Worm (Caenorhabditis elegans) whole organism, young adult: ENCODE results near the gene srlf-11.

Experiments
- B0019.2 ChIP-seq: fragments of 200-800 bp; sonication (Bioruptor generic); conservative IDR thresholded peaks from 2 replicates; pipeline ENCODE4 v1.3.6; 2022; ENCODE audit warnings: missing genetic modification reagents, missing genetic modification characterization, missing compliant biosample characterization
- B0261.1 ChIP-seq: sonication (generic microtip); optimal IDR thresholded peaks from 2 replicates; lab custom pipeline; 2016; ENCODE audit warnings: mild to moderate bottlenecking, missing genetic modification characterization, moderate library complexity, missing compliant biosample characterization
- B0336.3 ChIP-seq: fragments of 200-800 bp; sonication (Bioruptor generic); IDR thresholded peaks from 2 replicates; pipeline ENCODE4 v1.3.6; 2022; ENCODE audit warnings: missing genetic modification characterization, missing compliant biosample characterization
- C06A6.2 ChIP-seq: fragments of 200-800 bp; sonication (Bioruptor generic); conservative IDR thresholded peaks from 2 replicates; pipeline ENCODE4 v1.3.6; 2022; ENCODE audit warnings: missing genetic modification characterization, missing compliant biosample characterization
- F49E8.2 ChIP-seq: sonication (generic microtip); optimal IDR thresholded peaks from 3 replicates; lab custom pipeline; 2017; ENCODE audit warnings: missing genetic modification characterization, mild to moderate bottlenecking, missing compliant biosample characterization, antibody characterized with exemption, moderate library complexity; ENCODE audit not compliant: insufficient read depth
- F52B5.7 ChIP-seq: sonication (generic microtip); optimal IDR thresholded peaks from 2 replicates; lab custom pipeline; 2016; ENCODE audit warnings: mild to moderate bottlenecking, missing genetic modification characterization, missing compliant biosample characterization
- F55B11.4 ChIP-seq: sonication (generic microtip); optimal IDR thresholded peaks from 2 replicates; lab custom pipeline; 2016; ENCODE audit warnings: missing compliant biosample characterization, missing genetic modification characterization, borderline replicate concordance; ENCODE audit not compliant: insufficient read depth
- F57A8.1 ChIP-seq: fragments of 200-800 bp; sonication (Bioruptor generic); optimal IDR thresholded peaks from 2 replicates; lab custom pipeline; 2018; ENCODE audit warnings: mild to moderate bottlenecking, missing genetic modification characterization, moderate library complexity, missing compliant biosample characterization
- K11D2.4 ChIP-seq: fragments of 200-800 bp; sonication (Bioruptor generic); IDR thresholded peaks from 2 replicates; pipeline ENCODE4 v1.3.6; 2022; ENCODE audit warnings: missing genetic modification reagents, missing genetic modification characterization, missing compliant biosample characterization
- T26A5.8 ChIP-seq: sonication (generic microtip); optimal IDR thresholded peaks from 2 replicates; lab custom pipeline; 2016; ENCODE audit warnings: missing genetic modification characterization, missing compliant biosample characterization
- Y53F4B.3 ChIP-seq: fragments of 200-800 bp; sonication (Bioruptor generic); IDR thresholded peaks from 2 replicates; pipeline ENCODE4 v1.3.6; 2022; ENCODE audit warnings: missing genetic modification reagents, missing genetic modification characterization, missing compliant biosample characterization
- Y95B8A.8 ChIP-seq: fragments of 200-800 bp; sonication (Bioruptor generic); IDR thresholded peaks from 2 replicates; pipeline ENCODE4 v1.3.6; 2022; ENCODE audit warnings: missing genetic modification reagents, missing genetic modification characterization, missing compliant biosample characterization
- akir-1 ChIP-seq: fragments of 200-800 bp; sonication (Bioruptor generic); optimal IDR thresholded peaks from 2 replicates; lab custom pipeline; 2018; ENCODE audit warnings: mild to moderate bottlenecking, missing genetic modification characterization, moderate library complexity, missing compliant biosample characterization
- aptf-3 ChIP-seq: fragments of 200-800 bp; sonication (Bioruptor generic); IDR thresholded peaks from 2 replicates; pipeline ENCODE4 v1.3.6; 2022; ENCODE audit warnings: missing genetic modification characterization, missing compliant biosample characterization
- attf-5 ChIP-seq: fragments of 200-800 bp; sonication (Bioruptor generic); optimal IDR thresholded peaks from 2 replicates; lab custom pipeline; 2018; ENCODE audit warnings: mild to moderate bottlenecking, missing genetic modification characterization, missing compliant biosample characterization
- bed-1 ChIP-seq: fragments of 200-800 bp; sonication (Bioruptor generic); IDR thresholded peaks from 2 replicates; pipeline ENCODE4 v1.3.6; 2022; ENCODE audit warnings: missing genetic modification reagents, missing genetic modification characterization, missing compliant biosample characterization
- ccch-3 ChIP-seq: fragments of 200-800 bp; sonication (Bioruptor generic); optimal IDR thresholded peaks from 2 replicates; lab custom pipeline; 2018; ENCODE audit warnings: mild to moderate bottlenecking, missing genetic modification characterization, missing compliant biosample characterization
- ceh-27 ChIP-seq: fragments of 200-800 bp; sonication (Bioruptor generic); optimal IDR thresholded peaks from 2 replicates; lab custom pipeline; 2018; ENCODE audit warnings: mild to moderate bottlenecking, missing genetic modification characterization, moderate library complexity, missing compliant biosample characterization
- ceh-79 ChIP-seq: sonication (generic microtip); optimal IDR thresholded peaks from 2 replicates; lab custom pipeline; 2017; ENCODE audit warnings: mild to moderate bottlenecking, missing genetic modification characterization, missing compliant biosample characterization
- dox-1 ChIP-seq: fragments of 200-800 bp; sonication (Bioruptor generic); IDR thresholded peaks from 2 replicates; pipeline ENCODE4 v1.3.6; 2022; ENCODE audit warnings: missing genetic modification reagents, missing genetic modification characterization, missing compliant biosample characterization
- dpff-1 ChIP-seq: sonication (generic microtip); optimal IDR thresholded peaks from 2 replicates; lab custom pipeline; 2017; ENCODE audit warnings: mild to moderate bottlenecking, missing genetic modification characterization, missing compliant biosample characterization
- dpl-1 ChIP-seq: fragments of 150-350 bp; optimal IDR thresholded peaks from 2 replicates; lab custom pipeline; 2014; ENCODE audit warnings: missing biosample characterization, missing genetic modification reagents, missing genetic modification characterization
- egl-44 ChIP-seq: fragments of 200-800 bp; sonication (Bioruptor generic); IDR thresholded peaks from 2 replicates; pipeline ENCODE4 v1.3.6; 2022; ENCODE audit warnings: missing genetic modification reagents, missing genetic modification characterization, missing compliant biosample characterization
- ets-4 ChIP-seq: fragments of 200-800 bp; sonication (Bioruptor generic); optimal IDR thresholded peaks from 2 replicates; lab custom pipeline; 2018; ENCODE audit warnings: mild to moderate bottlenecking, missing genetic modification characterization, missing compliant biosample characterization
- fkh-3 ChIP-seq: sonication (generic microtip); optimal IDR thresholded peaks from 2 replicates; lab custom pipeline; 2016; ENCODE audit warnings: mild to moderate bottlenecking, missing genetic modification characterization, missing compliant biosample characterization
- him-1 ChIP-seq: sonication (generic microtip); optimal IDR thresholded peaks from 2 replicates; lab custom pipeline; 2016; ENCODE audit warnings: missing genotype, missing genetic modification reagents, missing genetic modification characterization, missing compliant biosample characterization
- hmg-1.2 ChIP-seq: fragments of 200-800 bp; sonication (Bioruptor generic); IDR thresholded peaks from 2 replicates; pipeline ENCODE4 v1.3.6; 2022; ENCODE audit warnings: missing genetic modification reagents, missing genetic modification characterization, missing compliant biosample characterization
- lag-1 ChIP-seq: fragments of 200-800 bp; sonication (Bioruptor generic); IDR thresholded peaks from 2 replicates; pipeline ENCODE4 v1.3.6; 2022; ENCODE audit warnings: missing genetic modification reagents, missing genetic modification characterization, missing compliant biosample characterization
- let-607 ChIP-seq, 2 experiments: fragments of 200-800 bp in 1 of 2; sonication (Bioruptor generic) in 1 of 2; sonication (generic microtip) in 1 of 2; optimal IDR thresholded peaks; 2 replicates each; lab custom pipeline; 2016 to 2018; ENCODE audit warnings: mild to moderate bottlenecking in 2 of 2, missing compliant biosample characterization in 2 of 2, missing genetic modification characterization in 2 of 2, moderate library complexity in 2 of 2, missing genotype in 1 of 2
- lin-26 ChIP-seq: fragments of 200-800 bp; sonication (Bioruptor generic); IDR thresholded peaks from 2 replicates; pipeline ENCODE4 v1.3.6; 2022; ENCODE audit warnings: missing genetic modification reagents, missing genetic modification characterization, missing compliant biosample characterization
- lin-35 ChIP-seq, 3 experiments: fragments of 150-350 bp in 2 of 3; sonication (generic microtip) in 1 of 3; optimal IDR thresholded peaks; 2 replicates each; lab custom pipeline; 2014 to 2018; ENCODE audit warnings: missing biosample characterization in 3 of 3, missing genetic modification characterization in 3 of 3, missing genetic modification reagents in 3 of 3
- lin-40 ChIP-seq: sonication (generic microtip); optimal IDR thresholded peaks from 2 replicates; lab custom pipeline; 2016; ENCODE audit warnings: missing genetic modification characterization, mild to moderate bottlenecking, missing compliant biosample characterization, missing genotype, missing genetic modification reagents
- lsl-1 ChIP-seq: fragments of 200-800 bp; sonication (Bioruptor generic); optimal IDR thresholded peaks from 2 replicates; lab custom pipeline; 2018; ENCODE audit warnings: mild to moderate bottlenecking, missing genetic modification characterization, moderate library complexity, missing compliant biosample characterization
- lsy-27 ChIP-seq: sonication (generic microtip); optimal IDR thresholded peaks from 2 replicates; lab custom pipeline; 2017; ENCODE audit warnings: missing genetic modification characterization, mild to moderate bottlenecking, missing compliant biosample characterization, antibody characterized with exemption, missing genotype, borderline replicate concordance; ENCODE audit not compliant: insufficient read depth
- mcd-1 ChIP-seq: fragments of 200-800 bp; sonication (Bioruptor generic); IDR thresholded peaks from 2 replicates; pipeline ENCODE4 v1.3.6; 2022; ENCODE audit warnings: missing genetic modification reagents, missing genetic modification characterization, missing compliant biosample characterization
- mxl-1 ChIP-seq: sonication (generic microtip); optimal IDR thresholded peaks from 2 replicates; lab custom pipeline; 2016; ENCODE audit warnings: missing genetic modification characterization, missing compliant biosample characterization
- nfyb-1 ChIP-seq: fragments of 200-800 bp; sonication (Bioruptor generic); IDR thresholded peaks from 2 replicates; pipeline ENCODE4 v1.3.6; 2022; ENCODE audit warnings: missing genetic modification reagents, missing genetic modification characterization, missing compliant biosample characterization
- rcor-1 ChIP-seq: fragments of 200-800 bp; sonication (Bioruptor generic); IDR thresholded peaks from 2 replicates; pipeline ENCODE4 v1.3.6; 2022; ENCODE audit warnings: missing genetic modification reagents, missing genetic modification characterization, missing compliant biosample characterization
- repo-1 ChIP-seq: sonication (generic microtip); optimal IDR thresholded peaks from 2 replicates; lab custom pipeline; 2017; ENCODE audit warnings: mild to moderate bottlenecking, missing genetic modification characterization, missing compliant biosample characterization
- rpc-1 ChIP-seq, 2 experiments: fragments of 150-350 bp in 1 of 2; sonication (generic microtip) in 1 of 2; optimal IDR thresholded peaks; 2 replicates each; lab custom pipeline; 2014 to 2018; ENCODE audit warnings: missing biosample characterization in 1 of 2, missing genetic modification characterization in 1 of 2, missing genetic modification reagents in 1 of 2, missing genotype in 1 of 2
- sea-2 ChIP-seq: fragments of 200-800 bp; sonication (Bioruptor generic); IDR thresholded peaks from 2 replicates; pipeline ENCODE4 v1.3.6; 2022; ENCODE audit warnings: missing genetic modification characterization, missing compliant biosample characterization
- sptf-2 ChIP-seq: fragments of 200-800 bp; sonication (Bioruptor generic); optimal IDR thresholded peaks from 2 replicates; lab custom pipeline; 2018; ENCODE audit warnings: mild to moderate bottlenecking, missing genetic modification characterization, missing compliant biosample characterization
- tbp1 ChIP-seq: fragments of 200-800 bp; sonication (Bioruptor generic); optimal IDR thresholded peaks from 2 replicates; lab custom pipeline; 2018; ENCODE audit warnings: mild to moderate bottlenecking, missing genetic modification characterization, missing compliant biosample characterization
- tbx-9 ChIP-seq: sonication (generic microtip); optimal IDR thresholded peaks from 2 replicates; lab custom pipeline; 2016; ENCODE audit warnings: borderline replicate concordance, missing genetic modification characterization, inconsistent platforms, missing compliant biosample characterization
- zfh-2 ChIP-seq: fragments of 200-800 bp; sonication (Bioruptor generic); conservative IDR thresholded peaks from 2 replicates; pipeline ENCODE4 v1.3.6; 2022; ENCODE audit warnings: missing genetic modification reagents, missing genetic modification characterization, missing compliant biosample characterization
- ztf-18 ChIP-seq: sonication (generic microtip); optimal IDR thresholded peaks from 2 replicates; lab custom pipeline; 2016; ENCODE audit warnings: missing genotype, mild to moderate bottlenecking, missing genetic modification characterization, missing compliant biosample characterization
- ztf-25 ChIP-seq: fragments of 200-800 bp; sonication (Bioruptor generic); IDR thresholded peaks from 2 replicates; pipeline ENCODE4 v1.3.6; 2022; ENCODE audit warnings: missing genetic modification reagents, missing genetic modification characterization, missing compliant biosample characterization

srlf-11 gene

DNA sequence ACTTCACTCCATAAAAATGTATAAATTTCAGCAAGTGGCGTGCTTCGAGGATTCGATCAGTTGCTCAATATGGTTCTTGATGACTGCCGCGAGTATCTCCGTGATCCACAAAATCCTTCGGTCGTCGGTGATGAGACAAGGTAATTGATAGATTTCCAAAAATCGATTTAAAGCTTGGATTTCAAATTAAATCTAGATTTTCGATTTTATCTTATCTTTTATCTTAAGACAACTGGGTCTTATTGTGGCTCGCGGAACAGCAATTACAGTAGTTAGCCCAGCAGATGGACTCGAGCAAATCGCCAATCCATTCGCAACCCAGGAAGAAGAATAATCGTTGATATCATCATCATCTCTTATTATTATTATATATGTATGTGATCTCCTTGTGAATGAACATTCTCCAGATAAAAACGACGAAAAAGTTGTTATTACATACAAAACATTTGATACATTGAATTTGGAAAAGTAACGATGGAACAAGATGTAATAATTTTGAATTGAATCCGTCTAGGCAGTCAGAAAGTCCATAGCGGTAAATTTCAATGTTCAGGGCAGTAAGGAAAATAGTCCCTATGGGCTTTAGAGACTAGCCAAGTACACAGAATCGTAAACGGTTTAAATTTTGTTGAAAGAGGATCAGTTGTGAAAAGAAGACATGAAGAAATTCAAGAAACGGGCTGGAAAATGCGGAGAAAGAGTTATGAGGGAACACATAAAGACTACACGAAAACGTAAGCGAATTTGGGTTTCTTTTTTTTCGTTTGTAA lies 48.1 kb upstream of the srlf-11 start (continued):
- TF ChIP-seq ztf-18 (tag; lab: Kevin White, UChicago): no peak
- no peak for TF ChIP-seq ztf-25 (GFP tag; lab: Robert Waterston, UW)
- no peak for TF ChIP-seq tbp1
- TF ChIP-seq F49E8.2: no peak
- TF ChIP-seq mcd-1 (GFP tag; lab: Robert Waterston, UW): peak; percentile 67
- no peak for TF ChIP-seq dpl-1 (GFP tag; lab: Kevin White, UChicago)
- no peak for TF ChIP-seq akir-1 (GFP tag; lab: Kevin White, UChicago)
- no peak for TF ChIP-seq Y53F4B.3
- no peak for TF ChIP-seq F57A8.1 (GFP tag; lab: Kevin White, UChicago)
- TF ChIP-seq sptf-2: no peak
- peak; percentile 69 for TF ChIP-seq dpff-1 (tag; lab: Kevin White, UChicago)
- 0 out of 2 replicates have a peak, but pooled peaks have one; percentile 25 for TF ChIP-seq rcor-1
- TF ChIP-seq nfyb-1: peak; percentile 81
- peak; percentile 40; the same call in 1 of the 2 replicates for TF ChIP-seq egl-44
- TF ChIP-seq sea-2 (GFP tag; lab: Robert Waterston, UW): no peak
- no peak; the same call in 1 of the 2 replicates for TF ChIP-seq aptf-3 (GFP tag; lab: Robert Waterston, UW)
- TF ChIP-seq B0336.3 (GFP tag; lab: Robert Waterston, UW): peak; percentile 84
- no peak for TF ChIP-seq zfh-2
- TF ChIP-seq lsl-1 (GFP tag; lab: Kevin White, UChicago): no peak
- peak; percentile 6 for TF ChIP-seq lin-40
- no peak for TF ChIP-seq lsy-27 (tag; lab: Kevin White, UChicago)
- TF ChIP-seq F55B11.4: no peak
- TF ChIP-seq fkh-3 (tag; lab: Kevin White, UChicago): peak; percentile 35
- peak; percentile 86 for TF ChIP-seq F52B5.7 (tag; lab: Kevin White, UChicago)
- TF ChIP-seq ccch-3 (GFP tag; lab: Kevin White, UChicago): no peak
- TF ChIP-seq tbx-9 (tag; lab: Kevin White, UChicago): no peak
- TF ChIP-seq attf-5: peak; percentile 32
- TF ChIP-seq B0019.2: no peak
- peak; percentile 63; the same call in 1 of the 2 replicates for TF ChIP-seq K11D2.4
- TF ChIP-seq Y95B8A.8 (GFP tag; lab: Robert Waterston, UW): peak; percentile 67
- TF ChIP-seq mxl-1 (tag; lab: Kevin White, UChicago): no peak
- TF ChIP-seq C06A6.2 (GFP tag; lab: Robert Waterston, UW): 0 out of 2 replicates have a peak, but pooled peaks have one; percentile 40
- peak; percentile 22; the same call in 1 of the 2 replicates for TF ChIP-seq hmg-1.2 (GFP tag; lab: Robert Waterston, UW)
- TF ChIP-seq, all 124 proteins: peak for 53

DNA sequence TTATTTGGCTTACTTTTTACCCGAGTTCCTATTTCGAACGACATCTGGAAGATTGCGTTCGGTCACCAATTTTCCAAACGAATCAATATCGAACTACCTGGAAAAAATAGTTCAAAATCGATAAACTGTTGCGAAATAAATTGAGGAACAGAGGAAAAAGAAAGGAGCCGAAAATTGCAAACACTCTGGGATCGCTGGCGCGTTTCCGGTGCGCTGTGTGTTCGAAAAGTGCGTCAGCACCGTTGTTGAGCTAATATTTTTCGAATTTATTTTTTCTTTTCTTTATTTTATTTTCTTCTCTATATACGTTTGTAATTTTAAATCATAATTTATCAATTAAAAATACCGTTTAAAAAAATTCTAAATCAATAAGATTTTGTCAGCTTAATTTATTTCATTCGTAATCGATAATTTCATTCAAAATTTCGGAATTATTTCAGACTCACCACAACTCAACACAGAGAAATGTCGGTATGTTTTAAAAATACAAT lies 47.3 kb upstream of the srlf-11 start, which contains the start of the genes dnc-1 and lsm-7:
dnc-1 (minus strand) TSS at position 142 of the 491 bp plus-strand sequence.
lsm-7 (plus strand) TSS at position 441 of the 491 bp plus-strand sequence.
- TF ChIP-seq lag-1 (GFP tag; lab: Robert Waterston, UW) (no peak), ets-4 (GFP tag; lab: Kevin White, UChicago) (no peak), lin-26 (peak; percentile 59; the same call in 1 of the 2 replicates), T26A5.8 (tag; lab: Kevin White, UChicago) (no peak), let-607 (tag; optimal IDR thresholded peaks at IDR 0.05; lab: Kevin White, UChicago) (peak; percentile 19 to 25), repo-1 (tag; lab: Kevin White, UChicago) (no peak), nfyb-1 (peak; percentile 56), ceh-27 (GFP tag; lab: Kevin White, UChicago) (peak; percentile 3), rpc-1 (optimal IDR thresholded peaks at IDR 0.05; lab: Kevin White, UChicago) (no peak), rpc-1 (tag; optimal IDR thresholded peaks at IDR 0.05; lab: Kevin White, UChicago) (no peak), dox-1 (GFP tag; lab: Robert Waterston, UW) (peak; percentile 85), Y53F4B.3 (no peak), him-1 (tag; lab: Kevin White, UChicago) (no peak), B0261.1 (tag; lab: Kevin White, UChicago) (no peak), C06A6.2 (GFP tag; lab: Robert Waterston, UW) (peak; percentile 24; the same call in 1 of the 2 replicates), lin-35 (GFP tag; optimal IDR thresholded peaks at IDR 0.05; lab: Kevin White, UChicago) (peak in 1 of 3 experiments; percentile 69), bed-1 (GFP tag; lab: Robert Waterston, UW) (no peak), ceh-79 (tag; lab: Kevin White, UChicago) (no peak), sptf-2 (no peak)
